Fruit fly (Drosophila melanogaster) whole organism, embryonic: ENCODE data around the gene CG13833.

Experiments used
- Atf6 ChIP-seq: fragments of 200-800 bp; sonication (Bioruptor generic); IDR thresholded peaks from 2 replicates; pipeline ENCODE4 v1.3.6; 2022; ENCODE audit warnings: missing biosample characterization, missing genetic modification characterization
- Bgb ChIP-seq: fragments of 200-800 bp; sonication (Bioruptor generic); IDR thresholded peaks from 2 replicates; pipeline ENCODE4 v1.3.6; 2022; ENCODE audit warnings: missing biosample characterization, missing genetic modification characterization; ENCODE audit not compliant: partially characterized antibody
- CG1024 ChIP-seq: fragments of 200-800 bp; sonication (Bioruptor generic); IDR thresholded peaks from 2 replicates; pipeline ENCODE4 v1.3.6; 2022; ENCODE audit warnings: missing biosample characterization, missing genetic modification characterization
- CG11085 ChIP-seq: fragments of 200-800 bp; sonication (Bioruptor generic); IDR thresholded peaks from 2 replicates; pipeline ENCODE4 v1.3.6; 2022; ENCODE audit warnings: missing biosample characterization, missing genetic modification characterization
- CG11695 ChIP-seq: fragments of 200-800 bp; sonication (Bioruptor generic); IDR thresholded peaks from 3 replicates; pipeline ENCODE4 v1.3.6; 2022; ENCODE audit warnings: missing biosample characterization, missing genetic modification characterization
- CG11696 ChIP-seq: fragments of 200-800 bp; sonication (Bioruptor generic); IDR thresholded peaks from 2 replicates; pipeline ENCODE4 v1.3.6; 2022; ENCODE audit warnings: missing biosample characterization, missing genetic modification characterization
- CG13775 ChIP-seq: fragments of 200-800 bp; sonication (Bioruptor generic); optimal IDR thresholded peaks from 3 replicates; lab custom pipeline; 2017; ENCODE audit warnings: missing biosample characterization, mild to moderate bottlenecking, missing genetic modification characterization
- CG14441 ChIP-seq: fragments of 200-800 bp; sonication (Bioruptor generic); IDR thresholded peaks from 2 replicates; pipeline ENCODE4 v1.3.6; 2022; ENCODE audit warnings: missing biosample characterization, missing genetic modification characterization
- CG17359 ChIP-seq: fragments of 200-800 bp; sonication (Bioruptor generic); optimal IDR thresholded peaks from 3 replicates; lab custom pipeline; 2018; ENCODE audit warnings: missing biosample characterization, mild to moderate bottlenecking, missing genetic modification characterization, moderate library complexity
- CG2678 ChIP-seq: fragments of 200-800 bp; sonication (Bioruptor generic); optimal IDR thresholded peaks from 3 replicates; lab custom pipeline; 2019; ENCODE audit warnings: missing biosample characterization, mild to moderate bottlenecking, missing genetic modification characterization, moderate library complexity
- CG2875 ChIP-seq: fragments of 200-800 bp; sonication (Bioruptor generic); optimal IDR thresholded peaks from 2 replicates; lab custom pipeline; 2017; ENCODE audit warnings: missing biosample characterization, mild to moderate bottlenecking, missing genetic modification characterization, missing genetic modification reagents
- CG30020 ChIP-seq: fragments of 200-800 bp; optimal IDR thresholded peaks from 2 replicates; lab custom pipeline; 2019; ENCODE audit warnings: missing biosample characterization, mild to moderate bottlenecking, missing genetic modification characterization, moderate library complexity
- CG32767 ChIP-seq: fragments of 200-800 bp; sonication (Bioruptor generic); IDR thresholded peaks from 2 replicates; pipeline ENCODE4 v1.3.6; 2022; ENCODE audit warnings: missing biosample characterization, missing genetic modification characterization
- CG3847 ChIP-seq: fragments of 200-800 bp; sonication (Bioruptor generic); IDR thresholded peaks from 2 replicates; pipeline ENCODE4 v1.3.6; 2022; ENCODE audit warnings: missing biosample characterization, missing genetic modification characterization
- CG5180 ChIP-seq: fragments of 200-800 bp; sonication (Bioruptor generic); optimal IDR thresholded peaks from 3 replicates; lab custom pipeline; 2017; ENCODE audit warnings: missing biosample characterization, missing genetic modification characterization, mild to moderate bottlenecking, moderate library complexity, missing genetic modification reagents
- CG7271 ChIP-seq: fragments of 200-800 bp; sonication (Bioruptor generic); optimal IDR thresholded peaks from 2 replicates; lab custom pipeline; 2018; ENCODE audit warnings: missing biosample characterization, mild to moderate bottlenecking, missing genetic modification characterization, moderate library complexity
- CG7556 ChIP-seq: fragments of 200-800 bp; sonication (Bioruptor generic); optimal IDR thresholded peaks from 2 replicates; lab custom pipeline; 2017; ENCODE audit warnings: missing biosample characterization, mild to moderate bottlenecking, missing genetic modification characterization
- CG7786 ChIP-seq: fragments of 200-800 bp; sonication (Bioruptor generic); optimal IDR thresholded peaks from 2 replicates; lab custom pipeline; 2016; ENCODE audit warnings: missing biosample characterization, missing genetic modification characterization
- CG8478 ChIP-seq: fragments of >200 bp; optimal IDR thresholded peaks from 2 replicates; lab custom pipeline; 2018
- CTCF ChIP-seq: fragments of 200-800 bp; sonication (Bioruptor generic); optimal IDR thresholded peaks from 2 replicates; lab custom pipeline; 2017; ENCODE audit warnings: missing biosample characterization, mild to moderate bottlenecking, missing genetic modification characterization, moderate library complexity
- Drgx ChIP-seq: fragments of 200-800 bp; sonication (Bioruptor generic); IDR thresholded peaks from 2 replicates; pipeline ENCODE4 v1.3.6; 2022; ENCODE audit warnings: missing biosample characterization, missing genetic modification characterization
- Eip74EF ChIP-seq, 2 experiments: fragments of 200-800 bp in 1 of 2; fragments of >200 bp in 1 of 2; sonication (Bioruptor generic) in 1 of 2; optimal IDR thresholded peaks; 2 replicates each; lab custom pipeline; 2017 to 2019; ENCODE audit warnings: missing biosample characterization in 2 of 2, missing genetic modification characterization in 2 of 2, mild to moderate bottlenecking in 1 of 2, moderate library complexity in 1 of 2
- HLH3B ChIP-seq: fragments of 200-800 bp; sonication (Bioruptor generic); IDR thresholded peaks from 2 replicates; pipeline ENCODE4 v1.3.6; 2022; ENCODE audit warnings: missing biosample characterization, missing genetic modification characterization
- HmgZ ChIP-seq: fragments of 200-800 bp; sonication (Bioruptor generic); optimal IDR thresholded peaks from 2 replicates; lab custom pipeline; 2018; ENCODE audit warnings: missing biosample characterization, mild to moderate bottlenecking, missing genetic modification characterization
- Hr51 ChIP-seq, 2 experiments: fragments of 200-800 bp; sonication (Bioruptor generic); optimal IDR thresholded peaks; 2 replicates in 1 of 2; 3 replicates in 1 of 2; lab custom pipeline; 2016 to 2018; ENCODE audit warnings: missing biosample characterization in 2 of 2, missing genetic modification characterization in 2 of 2, mild to moderate bottlenecking in 1 of 2, moderate library complexity in 1 of 2
- Med ChIP-seq: fragments of 200-800 bp; sonication (Bioruptor generic); peaks from one replicate; lab custom pipeline; 2016; ENCODE audit warnings: missing biosample characterization, missing genetic modification characterization, mild to moderate bottlenecking, inconsistent platforms, moderate library complexity
- NFAT ChIP-seq: fragments of 200-800 bp; sonication (Bioruptor generic); IDR thresholded peaks from 2 replicates; pipeline ENCODE4 v1.3.6; 2022; ENCODE audit warnings: missing biosample characterization, missing genetic modification characterization
- Oaz ChIP-seq: fragments of 200-800 bp; sonication (Bioruptor generic); IDR thresholded peaks from 2 replicates; pipeline ENCODE4 v1.3.6; 2022; ENCODE audit warnings: missing biosample characterization, missing genetic modification characterization
- Optix ChIP-seq: fragments of 200-800 bp; sonication (Bioruptor generic); IDR thresholded peaks from 3 replicates; pipeline ENCODE4 v1.3.6; 2022; ENCODE audit warnings: missing biosample characterization, missing genetic modification characterization
- Pdp1 ChIP-seq, 2 experiments: fragments of 200-800 bp; sonication (Bioruptor generic); optimal IDR thresholded peaks; 3 replicates each; lab custom pipeline; 2016; ENCODE audit warnings: missing biosample characterization in 2 of 2, missing genetic modification characterization in 2 of 2, mild to moderate bottlenecking in 1 of 2, moderate library complexity in 1 of 2
- Poxn ChIP-seq: fragments of 200-800 bp; sonication (Bioruptor generic); IDR thresholded peaks from 2 replicates; pipeline ENCODE4 v1.3.6; 2022; ENCODE audit warnings: missing biosample characterization, missing genetic modification characterization
- az2 ChIP-seq: fragments of 200-800 bp; sonication (Bioruptor generic); optimal IDR thresholded peaks from 3 replicates; lab custom pipeline; 2016; ENCODE audit warnings: missing biosample characterization, missing genetic modification characterization
- cad ChIP-seq: fragments of >200 bp; optimal IDR thresholded peaks from 2 replicates; lab custom pipeline; 2017; ENCODE audit warnings: missing biosample characterization, missing genetic modification characterization
- chinmo ChIP-seq: fragments of 200-800 bp; sonication (Bioruptor generic); IDR thresholded peaks from 4 replicates; pipeline ENCODE4 v1.3.6; 2022; ENCODE audit warnings: missing biosample characterization, missing genetic modification characterization; ENCODE audit not compliant: partially characterized antibody
- emc ChIP-seq: fragments of 200-800 bp; sonication (Bioruptor generic); optimal IDR thresholded peaks from 2 replicates; lab custom pipeline; 2016; ENCODE audit warnings: missing biosample characterization, missing genetic modification characterization
- ftz-f1 ChIP-seq: fragments of 200-800 bp; sonication (Bioruptor generic); optimal IDR thresholded peaks from 2 replicates; lab custom pipeline; 2016; ENCODE audit warnings: missing biosample characterization, missing genetic modification characterization
- gcm ChIP-seq: fragments of 200-800 bp; sonication (Bioruptor generic); optimal IDR thresholded peaks from 2 replicates; lab custom pipeline; 2019; ENCODE audit warnings: missing biosample characterization, mild to moderate bottlenecking, missing genetic modification characterization, moderate library complexity
- grn ChIP-seq: fragments of 200-800 bp; sonication (Bioruptor generic); optimal IDR thresholded peaks from 3 replicates; lab custom pipeline; 2017; ENCODE audit warnings: missing biosample characterization, missing genetic modification characterization
- ham ChIP-seq: fragments of 200-800 bp; sonication (Bioruptor generic); IDR thresholded peaks from 2 replicates; pipeline ENCODE4 v1.3.6; 2022; ENCODE audit warnings: missing biosample characterization, missing genetic modification characterization
- mirr ChIP-seq: fragments of 200-800 bp; sonication (Bioruptor generic); optimal IDR thresholded peaks from 3 replicates; lab custom pipeline; 2018; ENCODE audit warnings: missing biosample characterization, mild to moderate bottlenecking, missing genetic modification characterization
- oc ChIP-seq: fragments of 200-800 bp; sonication (Bioruptor generic); optimal IDR thresholded peaks from 2 replicates; lab custom pipeline; 2018; ENCODE audit warnings: missing biosample characterization, mild to moderate bottlenecking, missing genetic modification characterization, moderate library complexity
- pnt ChIP-seq: fragments of 200-800 bp; sonication (Bioruptor generic); optimal IDR thresholded peaks from 3 replicates; lab custom pipeline; 2016; ENCODE audit warnings: missing biosample characterization, missing genetic modification characterization
- prd ChIP-seq, 3 experiments: fragments of >200 bp in 2 of 3; fragments of 200-800 bp in 1 of 3; sonication (Bioruptor generic) in 1 of 3; optimal IDR thresholded peaks in 2 of 3; IDR thresholded peaks in 1 of 3; 2 replicates in 2 of 3; 3 replicates in 1 of 3; pipeline versions ENCODE4 v1.3.6 to Lab custom; 2017 to 2022; ENCODE audit warnings: missing biosample characterization in 1 of 3, missing genetic modification characterization in 1 of 3
- repo ChIP-seq: fragments of 200-800 bp; sonication (Bioruptor generic); optimal IDR thresholded peaks from 2 replicates; lab custom pipeline; 2016; ENCODE audit warnings: missing biosample characterization, missing genetic modification characterization
- sim ChIP-seq: fragments of 200-800 bp; sonication (Bioruptor generic); IDR thresholded peaks from 2 replicates; pipeline ENCODE4 v1.3.6; 2022; ENCODE audit warnings: missing biosample characterization, missing genetic modification characterization
- slbo ChIP-seq: fragments of 200-800 bp; sonication (Bioruptor generic); IDR thresholded peaks from 2 replicates; pipeline ENCODE4 v1.3.6; 2022; ENCODE audit warnings: missing biosample characterization, missing genetic modification characterization
- vfl ChIP-seq: fragments of 200-800 bp; sonication (Bioruptor generic); optimal IDR thresholded peaks from 2 replicates; lab custom pipeline; 2016; ENCODE audit warnings: missing biosample characterization, missing genetic modification characterization
- zen2 ChIP-seq: fragments of 200-800 bp; sonication (Bioruptor generic); IDR thresholded peaks from 3 replicates; pipeline ENCODE4 v1.3.6; 2022; ENCODE audit warnings: missing biosample characterization, missing genetic modification characterization; ENCODE audit not compliant: partially characterized antibody

The CG13833 gene

dm6 chr3R:23010406-23010805, 25.0 kb downstream of the CG13833 start, which contains the start of gene CG34375 (continued):
- TF ChIP-seq grn (GFP tag; lab: Kevin White, UChicago) (peak; percentile 21), CTCF (GFP tag; lab: Kevin White, UChicago) (peak; percentile 89), ftz-f1 (GFP tag; lab: Kevin White, UChicago) (peak; percentile 17), Bgb (GFP tag; lab: Robert Waterston, UW) (0 out of 2 replicates have a peak, but pooled peaks have one; percentile 10), Drgx (GFP tag; lab: Robert Waterston, UW) (0 out of 2 replicates have a peak, but pooled peaks have one; percentile 12)

DNA sequence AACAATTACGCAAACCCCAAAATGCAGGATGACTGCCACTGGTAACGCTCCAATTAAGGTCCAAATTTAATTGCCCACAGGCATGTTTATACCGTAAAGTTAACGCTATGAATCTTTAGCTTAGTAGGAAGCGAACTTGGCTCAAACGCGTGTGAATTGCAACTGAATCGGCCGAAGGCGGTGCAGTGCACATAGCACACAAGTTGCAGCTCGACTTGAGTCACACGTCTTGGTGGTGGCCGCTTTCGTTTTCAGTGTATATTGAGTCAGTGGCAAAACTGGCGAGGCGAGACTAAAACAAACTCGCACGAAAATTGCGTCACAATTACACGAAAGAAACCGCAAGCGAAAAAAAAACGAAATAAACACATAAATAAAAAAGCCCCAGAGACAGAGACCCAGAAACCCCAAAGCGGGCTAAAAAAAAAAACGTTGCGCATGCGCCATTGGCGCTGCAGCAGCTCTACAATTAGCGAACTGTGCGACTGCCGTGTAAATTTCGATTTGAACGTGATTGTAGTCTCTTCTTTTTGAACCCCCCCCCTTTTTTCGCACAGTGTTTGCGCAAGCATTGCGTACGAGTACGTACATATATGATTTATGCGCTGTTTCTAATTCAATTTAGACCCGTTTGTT, 25.8 kb downstream of the CG13833 start:
- TF ChIP-seq CG8478 (lab: Kevin White, UChicago): no peak
- TF ChIP-seq Eip74EF (GFP tag; optimal IDR thresholded peaks at IDR 0.05; lab: Kevin White, UChicago): no peak
- no peak for TF ChIP-seq CG17359 (tag; lab: Kevin White, UChicago)
- no peak for TF ChIP-seq pnt (GFP tag; lab: Kevin White, UChicago)
- no peak for TF ChIP-seq Optix (GFP tag; lab: Robert Waterston, UW)
- no peak for TF ChIP-seq CG1024 (GFP tag; lab: Robert Waterston, UW)
- peak; percentile 61 for TF ChIP-seq slbo (GFP tag; lab: Robert Waterston, UW)
- no peak for TF ChIP-seq vfl
- no peak for TF ChIP-seq repo
- no peak for TF ChIP-seq Hr51 (GFP tag; optimal IDR thresholded peaks at IDR 0.05; lab: Kevin White, UChicago)
- no peak for TF ChIP-seq CG2678
- no peak for TF ChIP-seq CG32767 (GFP tag; lab: Robert Waterston, UW)
- TF ChIP-seq CG2875: no peak
- peak; percentile 38; the same call in 1 of the 2 replicates for TF ChIP-seq ham
- no peak for TF ChIP-seq mirr (GFP tag; lab: Kevin White, UChicago)
- no peak for TF ChIP-seq emc
- 0 out of 2 replicates have a peak, but pooled peaks have one; percentile 12 for TF ChIP-seq CG3847 (GFP tag; lab: Robert Waterston, UW)
- TF ChIP-seq CG11696: no peak
- 0 out of 2 replicates have a peak, but pooled peaks have one; percentile 27 for TF ChIP-seq Oaz (GFP tag; lab: Robert Waterston, UW)
- no peak for TF ChIP-seq gcm (GFP tag; lab: Kevin White, UChicago)
- no peak for TF ChIP-seq sim
- TF ChIP-seq HLH3B: no peak
- peak; percentile 47; the same call in 1 of the 2 replicates for TF ChIP-seq Atf6
- TF ChIP-seq zen2 (GFP tag; lab: Robert Waterston, UW): no peak
- TF ChIP-seq Drgx (GFP tag; lab: Robert Waterston, UW): peak; percentile 68
- peak; percentile 53 for TF ChIP-seq CG11085 (GFP tag; lab: Robert Waterston, UW)
- no peak for TF ChIP-seq Poxn (GFP tag; lab: Robert Waterston, UW)
- no peak for TF ChIP-seq CG7556 (GFP tag; lab: Kevin White, UChicago)
- no peak for TF ChIP-seq CG11695
- no peak for TF ChIP-seq HmgZ
- no peak for TF ChIP-seq CG30020 (tag; lab: Kevin White, UChicago)
- no peak for TF ChIP-seq az2 (GFP tag; lab: Kevin White, UChicago)
- no peak for TF ChIP-seq cad (GFP tag; lab: Kevin White, UChicago)
- TF ChIP-seq prd (optimal IDR thresholded peaks at IDR 0.05; lab: Kevin White, UChicago): no peak
- TF ChIP-seq prd (GFP tag; IDR thresholded peaks at IDR 0.05; lab: Robert Waterston, UW): 0 out of 3 replicates have a peak, but pooled peaks have one; percentile 25
- TF ChIP-seq CG5180 (GFP tag; lab: Kevin White, UChicago): peak; percentile 90
- TF ChIP-seq CG7786 (GFP tag; lab: Kevin White, UChicago): no peak
- no peak for TF ChIP-seq CG7271
- no peak for TF ChIP-seq NFAT (GFP tag; lab: Robert Waterston, UW)
- TF ChIP-seq oc (tag; lab: Kevin White, UChicago): no peak
- TF ChIP-seq Pdp1 (GFP tag; optimal IDR thresholded peaks at IDR 0.05; lab: Kevin White, UChicago): peak in 1 of 2 experiments; percentile 22
- TF ChIP-seq CG13775 (GFP tag; lab: Kevin White, UChicago): no peak
- no peak for TF ChIP-seq CG14441 (GFP tag; lab: Robert Waterston, UW)
- no peak for TF ChIP-seq chinmo (GFP tag; lab: Robert Waterston, UW)
- peak; percentile 41 for TF ChIP-seq Med (GFP tag; lab: Kevin White, UChicago)
- no peak for TF ChIP-seq grn (GFP tag; lab: Kevin White, UChicago)
